Fruit fly (Drosophila melanogaster) whole organism, embryonic: ENCODE data around the gene MRP.
A peak's percentile ranks its signal among the peaks of the same experiment; 100 is the strongest.

Experiments
- CG10267 ChIP-seq: fragments of 200-800 bp; sonication (Bioruptor generic); optimal IDR thresholded peaks from 2 replicates; lab custom pipeline; 2018; ENCODE audit warnings: missing biosample characterization, mild to moderate bottlenecking, missing genetic modification characterization, moderate library complexity
- CG10274 ChIP-seq: fragments of 200-800 bp; sonication (Bioruptor generic); optimal IDR thresholded peaks from 3 replicates; lab custom pipeline; 2017; ENCODE audit warnings: missing biosample characterization, mild to moderate bottlenecking, missing genetic modification characterization
- CG10366 ChIP-seq: fragments of 200-800 bp; sonication (Bioruptor generic); IDR thresholded peaks from 2 replicates; pipeline ENCODE4 v1.3.6; 2022; ENCODE audit warnings: missing biosample characterization, missing genetic modification characterization
- CG11398 ChIP-seq: fragments of 200-800 bp; sonication (Bioruptor generic); optimal IDR thresholded peaks from 2 replicates; lab custom pipeline; 2016; ENCODE audit warnings: missing biosample characterization, missing genetic modification characterization
- CG11695 ChIP-seq: fragments of 200-800 bp; sonication (Bioruptor generic); IDR thresholded peaks from 3 replicates; pipeline ENCODE4 v1.3.6; 2022; ENCODE audit warnings: missing biosample characterization, missing genetic modification characterization
- CG12391 ChIP-seq: fragments of 200-800 bp; sonication (Bioruptor generic); optimal IDR thresholded peaks from 3 replicates; lab custom pipeline; 2018; ENCODE audit warnings: missing biosample characterization, mild to moderate bottlenecking, missing genetic modification characterization, moderate library complexity
- CG13894 ChIP-seq: fragments of 200-800 bp; sonication (Bioruptor generic); optimal IDR thresholded peaks from 3 replicates; lab custom pipeline; 2018; ENCODE audit warnings: missing biosample characterization, mild to moderate bottlenecking, missing genetic modification characterization, moderate library complexity
- CG14014 ChIP-seq: fragments of 200-800 bp; sonication (Bioruptor generic); IDR thresholded peaks from 2 replicates; pipeline ENCODE4 v1.3.6; 2022; ENCODE audit warnings: missing biosample characterization, missing genetic modification characterization
- CG14667 ChIP-seq: fragments of 200-800 bp; sonication (Bioruptor generic); IDR thresholded peaks from 2 replicates; pipeline ENCODE4 v1.3.6; 2022; ENCODE audit warnings: missing biosample characterization, missing genetic modification characterization
- CG15073 ChIP-seq: fragments of 200-800 bp; sonication (Bioruptor generic); optimal IDR thresholded peaks from 2 replicates; lab custom pipeline; 2016; ENCODE audit warnings: missing biosample characterization, missing genetic modification characterization
- CG17359 ChIP-seq: fragments of 200-800 bp; sonication (Bioruptor generic); optimal IDR thresholded peaks from 3 replicates; lab custom pipeline; 2018; ENCODE audit warnings: missing biosample characterization, mild to moderate bottlenecking, missing genetic modification characterization, moderate library complexity
- CG17361 ChIP-seq: fragments of 200-800 bp; sonication (Bioruptor generic); IDR thresholded peaks from 3 replicates; pipeline ENCODE4 v1.3.6; 2022; ENCODE audit warnings: missing biosample characterization, missing genetic modification characterization
- CG17802 ChIP-seq: fragments of 200-800 bp; sonication (Bioruptor generic); optimal IDR thresholded peaks from 2 replicates; lab custom pipeline; 2018; ENCODE audit warnings: missing biosample characterization, mild to moderate bottlenecking, missing genetic modification characterization, moderate library complexity
- CG2712 ChIP-seq: fragments of 200-800 bp; optimal IDR thresholded peaks from 3 replicates; lab custom pipeline; 2019; ENCODE audit warnings: missing biosample characterization, mild to moderate bottlenecking, missing genetic modification characterization, moderate library complexity
- CG2875 ChIP-seq: fragments of 200-800 bp; sonication (Bioruptor generic); optimal IDR thresholded peaks from 2 replicates; lab custom pipeline; 2017; ENCODE audit warnings: missing biosample characterization, mild to moderate bottlenecking, missing genetic modification characterization, missing genetic modification reagents
- CG34376 ChIP-seq: fragments of 200-800 bp; sonication (Bioruptor generic); optimal IDR thresholded peaks from 2 replicates; lab custom pipeline; 2018; ENCODE audit warnings: missing biosample characterization, mild to moderate bottlenecking, missing genetic modification characterization
- CG34422 ChIP-seq: fragments of 200-800 bp; sonication (Bioruptor generic); IDR thresholded peaks from 3 replicates; pipeline ENCODE4 v1.3.6; 2022; ENCODE audit warnings: missing biosample characterization, missing genetic modification characterization
- CG8290 ChIP-seq, 3 experiments: fragments of 200-800 bp; sonication (Bioruptor generic); optimal IDR thresholded peaks; 2 replicates each; lab custom pipeline; 2016 to 2019; ENCODE audit warnings: missing biosample characterization in 3 of 3, missing genetic modification characterization in 3 of 3, mild to moderate bottlenecking in 2 of 3, moderate library complexity in 1 of 3
- CG8944 ChIP-seq: fragments of 200-800 bp; sonication (Bioruptor generic); optimal IDR thresholded peaks from 3 replicates; lab custom pipeline; 2016; ENCODE audit warnings: missing biosample characterization, missing genetic modification characterization
- CHES-1-like ChIP-seq: fragments of 200-800 bp; sonication (Bioruptor generic); optimal IDR thresholded peaks from 2 replicates; lab custom pipeline; 2016; ENCODE audit warnings: missing biosample characterization, missing genetic modification characterization
- Dek ChIP-seq: fragments of 200-800 bp; sonication (Bioruptor generic); optimal IDR thresholded peaks from 3 replicates; lab custom pipeline; 2019; ENCODE audit warnings: missing biosample characterization, mild to moderate bottlenecking, missing genetic modification characterization, moderate library complexity
- Doc3 ChIP-seq: fragments of 200-800 bp; sonication (Bioruptor generic); IDR thresholded peaks from 3 replicates; pipeline ENCODE4 v1.3.6; 2022; ENCODE audit warnings: missing biosample characterization, missing genetic modification characterization; ENCODE audit not compliant: partially characterized antibody
- Dref ChIP-seq: fragments of 200-800 bp; sonication (Bioruptor generic); IDR thresholded peaks from 2 replicates; pipeline ENCODE4 v1.3.6; 2022; ENCODE audit warnings: missing biosample characterization, missing genetic modification characterization
- E2f2 ChIP-seq: fragments of 200-800 bp; sonication (Bioruptor generic); IDR thresholded peaks from 2 replicates; pipeline ENCODE4 v1.3.6; 2022; ENCODE audit warnings: missing biosample characterization, missing genetic modification characterization
- Fer1 ChIP-seq: fragments of 200-800 bp; sonication (Bioruptor generic); optimal IDR thresholded peaks from 2 replicates; lab custom pipeline; 2017; ENCODE audit warnings: missing biosample characterization, mild to moderate bottlenecking, missing genetic modification characterization
- HHEX ChIP-seq: fragments of 200-800 bp; sonication (Bioruptor generic); optimal IDR thresholded peaks from 3 replicates; lab custom pipeline; 2017; ENCODE audit warnings: missing biosample characterization, mild to moderate bottlenecking, missing genetic modification characterization, missing genetic modification reagents
- HmgD ChIP-seq: fragments of 200-800 bp; sonication (Bioruptor generic); optimal IDR thresholded peaks from 3 replicates; lab custom pipeline; 2016; ENCODE audit warnings: missing biosample characterization, missing genetic modification characterization
- Hr3 ChIP-seq: fragments of 200-800 bp; sonication (Bioruptor generic); optimal IDR thresholded peaks from 3 replicates; lab custom pipeline; 2016; ENCODE audit warnings: missing biosample characterization, missing genetic modification characterization
- Oli ChIP-seq: fragments of 200-800 bp; sonication (Bioruptor generic); optimal IDR thresholded peaks from 2 replicates; lab custom pipeline; 2018; ENCODE audit warnings: missing biosample characterization, mild to moderate bottlenecking, missing genetic modification characterization, moderate library complexity
- Ravus ChIP-seq: fragments of 200-800 bp; sonication (Bioruptor generic); IDR thresholded peaks from 2 replicates; pipeline ENCODE4 v1.3.6; 2022; ENCODE audit warnings: missing biosample characterization, missing genetic modification characterization
- Ssrp ChIP-seq: fragments of 200-800 bp; sonication (Bioruptor generic); optimal IDR thresholded peaks from 2 replicates; lab custom pipeline; 2018; ENCODE audit warnings: missing biosample characterization, mild to moderate bottlenecking, missing genetic modification characterization, moderate library complexity
- ap ChIP-seq: fragments of 200-800 bp; sonication (Bioruptor generic); IDR thresholded peaks from 2 replicates; pipeline ENCODE4 v1.3.6; 2022; ENCODE audit warnings: missing biosample characterization, missing genetic modification characterization
- ase ChIP-seq: fragments of 200-800 bp; sonication (Bioruptor generic); IDR thresholded peaks from 3 replicates; pipeline ENCODE4 v1.3.6; 2022; ENCODE audit warnings: missing biosample characterization, missing genetic modification characterization
- bcd ChIP-seq: fragments of 200-800 bp; sonication (Bioruptor generic); optimal IDR thresholded peaks from 2 replicates; lab custom pipeline; 2017; ENCODE audit warnings: missing biosample characterization, mild to moderate bottlenecking, missing genetic modification characterization
- chinmo ChIP-seq: fragments of 200-800 bp; sonication (Bioruptor generic); IDR thresholded peaks from 4 replicates; pipeline ENCODE4 v1.3.6; 2022; ENCODE audit warnings: missing biosample characterization, missing genetic modification characterization; ENCODE audit not compliant: partially characterized antibody
- crc ChIP-seq: fragments of 200-800 bp; sonication (Bioruptor generic); optimal IDR thresholded peaks from 2 replicates; lab custom pipeline; 2016; ENCODE audit warnings: missing biosample characterization, missing genetic modification characterization
- dysf ChIP-seq: fragments of 200-800 bp; sonication (Bioruptor generic); IDR thresholded peaks from 3 replicates; pipeline ENCODE4 v1.3.6; 2022; ENCODE audit warnings: missing biosample characterization, missing genetic modification characterization
- ham ChIP-seq: fragments of 200-800 bp; sonication (Bioruptor generic); IDR thresholded peaks from 2 replicates; pipeline ENCODE4 v1.3.6; 2022; ENCODE audit warnings: missing biosample characterization, missing genetic modification characterization
- hkb ChIP-seq, 2 experiments: fragments of 200-800 bp in 1 of 2; fragments of >200 bp in 1 of 2; sonication (Bioruptor generic) in 1 of 2; IDR thresholded peaks in 1 of 2; optimal IDR thresholded peaks in 1 of 2; 2 replicates each; pipeline versions ENCODE4 v1.3.6 to Lab custom; 2017 to 2022; ENCODE audit warnings: missing biosample characterization in 1 of 2, missing genetic modification characterization in 1 of 2
- nom ChIP-seq: fragments of 200-800 bp; sonication (Bioruptor generic); optimal IDR thresholded peaks from 2 replicates; lab custom pipeline; 2017; ENCODE audit warnings: missing biosample characterization, missing genetic modification characterization, mild to moderate bottlenecking, moderate library complexity, missing genetic modification reagents
- otp ChIP-seq: fragments of 200-800 bp; sonication (Bioruptor generic); IDR thresholded peaks from 3 replicates; pipeline ENCODE4, ENCODE4 v1.3.6; 2022; ENCODE audit warnings: missing biosample characterization, missing genetic modification characterization
- pan ChIP-seq, 4 experiments: fragments of >200 bp in 3 of 4; fragments of 200-800 bp in 1 of 4; sonication (Bioruptor generic) in 1 of 4; optimal IDR thresholded peaks in 3 of 4; IDR thresholded peaks in 1 of 4; 2 replicates each; pipeline versions ENCODE4 v1.3.6 to Lab custom; 2017 to 2022; ENCODE audit warnings: missing biosample characterization in 2 of 4, missing genetic modification characterization in 2 of 4, mixed read lengths in 1 of 4
- pum ChIP-seq: fragments of 200-800 bp; sonication (Bioruptor generic); optimal IDR thresholded peaks from 2 replicates; lab custom pipeline; 2016; ENCODE audit warnings: missing biosample characterization, missing genetic modification characterization
- tap ChIP-seq: fragments of 200-800 bp; optimal IDR thresholded peaks from 3 replicates; lab custom pipeline; 2019; ENCODE audit warnings: missing biosample characterization, mild to moderate bottlenecking, missing genetic modification characterization, moderate library complexity
- tll ChIP-seq, 2 experiments: fragments of 200-800 bp in 1 of 2; fragments of >200 bp in 1 of 2; sonication (Bioruptor generic) in 1 of 2; optimal IDR thresholded peaks; 2 replicates each; lab custom pipeline; 2017 to 2019; ENCODE audit warnings: missing biosample characterization in 2 of 2, missing genetic modification characterization in 2 of 2, mild to moderate bottlenecking in 1 of 2, moderate library complexity in 1 of 2
- trh ChIP-seq: fragments of 200-800 bp; sonication (Bioruptor generic); optimal IDR thresholded peaks from 2 replicates; lab custom pipeline; 2016; ENCODE audit warnings: missing biosample characterization, missing genetic modification characterization
- ttk ChIP-seq: fragments of 200-800 bp; sonication (Bioruptor generic); IDR thresholded peaks from 2 replicates; pipeline ENCODE4 v2.1.2; 2022; ENCODE audit warnings: missing biosample characterization, missing genetic modification characterization
- zen2 ChIP-seq: fragments of 200-800 bp; sonication (Bioruptor generic); IDR thresholded peaks from 3 replicates; pipeline ENCODE4 v1.3.6; 2022; ENCODE audit warnings: missing biosample characterization, missing genetic modification characterization; ENCODE audit not compliant: partially characterized antibody

The MRP gene

dm6 chr2L:12700381-12700963 is 18.4 kb upstream of the MRP start, which contains the start of gene CG17036 (continued):
- peak; percentile 2 for TF ChIP-seq Hr3
- TF ChIP-seq Oli, result peak; percentile 22
- TF ChIP-seq ap (GFP tag; lab: Robert Waterston, UW), result no peak
- no peak for TF ChIP-seq CG13894 (tag; lab: Kevin White, UChicago)
- no peak for TF ChIP-seq tll (GFP tag; optimal IDR thresholded peaks at IDR 0.05; lab: Kevin White, UChicago)
- TF ChIP-seq ase (GFP tag; lab: Robert Waterston, UW), result 0 out of 3 replicates have a peak, but pooled peaks have one; percentile 31
- TF ChIP-seq dysf (GFP tag; lab: Robert Waterston, UW), result peak; percentile 43; the same call in 1 of the 3 replicates
- no peak for TF ChIP-seq CG17802 (tag; lab: Kevin White, UChicago)
- TF ChIP-seq ttk (GFP tag; lab: Robert Waterston, UW), result no peak
- TF ChIP-seq CG14667 (GFP tag; lab: Robert Waterston, UW), result no peak
- no peak for TF ChIP-seq hkb (optimal IDR thresholded peaks at IDR 0.05; lab: Kevin White, UChicago)
- 0 out of 2 replicates have a peak, but pooled peaks have one; percentile 17 for TF ChIP-seq hkb (GFP tag; IDR thresholded peaks at IDR 0.05; lab: Robert Waterston, UW)
- TF ChIP-seq pum (GFP tag; lab: Kevin White, UChicago), result no peak
- no peak for TF ChIP-seq crc (GFP tag; lab: Kevin White, UChicago)
- TF ChIP-seq CG11398 (GFP tag; lab: Kevin White, UChicago), result no peak
- no peak for TF ChIP-seq CG8290 (GFP tag; optimal IDR thresholded peaks at IDR 0.05; lab: Kevin White, UChicago)
- TF ChIP-seq CG8290 (tag; optimal IDR thresholded peaks at IDR 0.05; lab: Kevin White, UChicago), result no peak
- peak; percentile 17; the same call in 1 of the 2 replicates for TF ChIP-seq ham
- TF ChIP-seq Ravus (GFP tag; lab: Robert Waterston, UW), result 0 out of 2 replicates have a peak, but pooled peaks have one; percentile 6
- peak; percentile 16 for TF ChIP-seq nom (GFP tag; lab: Kevin White, UChicago)
- TF ChIP-seq CG17361 (GFP tag; lab: Robert Waterston, UW), result peak; percentile 48; the same call in 2 of the 3 replicates
- peak; percentile 36 for TF ChIP-seq CG2712 (tag; lab: Kevin White, UChicago)
- no peak for TF ChIP-seq E2f2 (GFP tag; lab: Robert Waterston, UW)
- TF ChIP-seq CG8944 (GFP tag; lab: Kevin White, UChicago), result no peak
- TF ChIP-seq CG10267 (tag; lab: Kevin White, UChicago), result peak; percentile 4
- TF ChIP-seq Doc3, result no peak
- TF ChIP-seq tap (tag; lab: Kevin White, UChicago), result no peak
- TF ChIP-seq trh, result no peak
- TF ChIP-seq CG11695 (GFP tag; lab: Robert Waterston, UW), result no peak
- TF ChIP-seq CG2875 (GFP tag; lab: Kevin White, UChicago), result no peak
- 0 out of 4 replicates have a peak, but pooled peaks have one; percentile 51 for TF ChIP-seq chinmo (GFP tag; lab: Robert Waterston, UW)
- no peak for TF ChIP-seq Dref (GFP tag; lab: Robert Waterston, UW)
- no peak for TF ChIP-seq Ssrp (tag; lab: Kevin White, UChicago)
- TF ChIP-seq HHEX, result peak; percentile 48
- TF ChIP-seq pan (optimal IDR thresholded peaks at IDR 0.05; lab: Kevin White, UChicago), result no peak
- TF ChIP-seq pan (GFP tag; optimal IDR thresholded peaks at IDR 0.05 in 1 of 2, IDR thresholded peaks at IDR 0.05 in 1 of 2), result peak in 1 of 2 experiments; percentile 28
- peak; percentile 40 for TF ChIP-seq CG12391 (tag; lab: Kevin White, UChicago)
- peak; percentile 15 for TF ChIP-seq bcd (GFP tag; lab: Kevin White, UChicago)
- 0 out of 2 replicates have a peak, but pooled peaks have one; percentile 13 for TF ChIP-seq CG10366 (GFP tag; lab: Robert Waterston, UW)
- no peak for TF ChIP-seq zen2 (GFP tag; lab: Robert Waterston, UW)
- TF ChIP-seq CG34422, result peak; percentile 46; the same call in 1 of the 3 replicates
- peak; percentile 55 for TF ChIP-seq CG14014
- TF ChIP-seq HmgD (GFP tag; lab: Kevin White, UChicago), result no peak
- TF ChIP-seq Dek (tag; lab: Kevin White, UChicago), result no peak
- no peak for TF ChIP-seq CHES-1-like (GFP tag; lab: Kevin White, UChicago)
- no peak for TF ChIP-seq CG10274 (GFP tag; lab: Kevin White, UChicago)
- no peak for TF ChIP-seq otp (GFP tag; lab: Robert Waterston, UW)
- TF ChIP-seq Fer1, result peak; percentile 31
- TF ChIP-seq CG34376 (GFP tag; lab: Kevin White, UChicago), result peak; percentile 30
- TF ChIP-seq CG17359 (tag; lab: Kevin White, UChicago), result no peak
- TF ChIP-seq CG15073 (GFP tag; lab: Kevin White, UChicago), result no peak
